Fruit fly (Drosophila melanogaster) whole organism, prepupa: ENCODE results near the gene anchor.
A peak's percentile ranks its signal among the peaks of the same experiment; 100 is the strongest.

Experiments
- Blimp-1 ChIP-seq: fragments of 200-800 bp; sonication (Bioruptor generic); optimal IDR thresholded peaks from 3 replicates; lab custom pipeline; 2017; ENCODE audit warnings: missing biosample characterization, missing genetic modification characterization, mild to moderate bottlenecking, moderate library complexity, missing genetic modification reagents
- CG10669 ChIP-seq: fragments of 200-800 bp; sonication (Bioruptor generic); optimal IDR thresholded peaks from 3 replicates; lab custom pipeline; 2018; ENCODE audit warnings: missing biosample characterization, mild to moderate bottlenecking, missing genetic modification characterization, moderate library complexity
- CG11294 ChIP-seq: fragments of 200-800 bp; sonication (Bioruptor generic); IDR thresholded peaks from 2 replicates; pipeline ENCODE4 v1.3.6; 2022; ENCODE audit warnings: missing biosample characterization, missing genetic modification characterization
- CG15336 ChIP-seq: fragments of 200-800 bp; sonication (Bioruptor generic); IDR thresholded peaks from 2 replicates; pipeline ENCODE4 v1.3.6; 2022; ENCODE audit warnings: missing biosample characterization, missing genetic modification characterization
- CG16779 ChIP-seq: fragments of 200-800 bp; sonication (Bioruptor generic); optimal IDR thresholded peaks from 3 replicates; lab custom pipeline; 2017; ENCODE audit warnings: missing biosample characterization, mild to moderate bottlenecking, missing genetic modification characterization
- CG3032 ChIP-seq: fragments of 200-800 bp; optimal IDR thresholded peaks from 2 replicates; lab custom pipeline; 2019; ENCODE audit warnings: missing biosample characterization, mild to moderate bottlenecking, missing genetic modification characterization, moderate library complexity
- CG31627 ChIP-seq: fragments of 200-800 bp; sonication (Bioruptor generic); optimal IDR thresholded peaks from 3 replicates; lab custom pipeline; 2016; ENCODE audit warnings: missing biosample characterization, missing genetic modification characterization
- CG32006 ChIP-seq: fragments of 200-800 bp; sonication (Bioruptor generic); optimal IDR thresholded peaks from 3 replicates; lab custom pipeline; 2017; ENCODE audit warnings: missing biosample characterization, mild to moderate bottlenecking, missing genetic modification characterization
- CG34406 ChIP-seq: fragments of 200-800 bp; sonication (Bioruptor generic); optimal IDR thresholded peaks from 3 replicates; lab custom pipeline; 2016; ENCODE audit warnings: missing biosample characterization, missing genetic modification characterization
- CG6163 ChIP-seq: fragments of 200-800 bp; sonication (Bioruptor generic); IDR thresholded peaks from 3 replicates; pipeline ENCODE4 v1.3.6; 2022; ENCODE audit warnings: missing biosample characterization, missing genetic modification characterization
- CG6276 ChIP-seq: fragments of 200-800 bp; sonication (Bioruptor generic); optimal IDR thresholded peaks from 2 replicates; lab custom pipeline; 2017; ENCODE audit warnings: missing biosample characterization, mild to moderate bottlenecking, missing genetic modification characterization
- CG6792 ChIP-seq: fragments of 200-800 bp; sonication (Bioruptor generic); optimal IDR thresholded peaks from 3 replicates; lab custom pipeline; 2016; ENCODE audit warnings: missing biosample characterization, missing genetic modification characterization
- CG6854 ChIP-seq: fragments of 200-800 bp; sonication (Bioruptor generic); optimal IDR thresholded peaks from 2 replicates; lab custom pipeline; 2017; ENCODE audit warnings: missing biosample characterization, mild to moderate bottlenecking, missing genetic modification characterization
- CG7368 ChIP-seq: fragments of 200-800 bp; sonication (Bioruptor generic); optimal IDR thresholded peaks from 3 replicates; lab custom pipeline; 2016; ENCODE audit warnings: missing biosample characterization, missing genetic modification characterization
- CG8119 ChIP-seq: fragments of 200-800 bp; sonication (Bioruptor generic); IDR thresholded peaks from 3 replicates; pipeline ENCODE4 v1.3.6; 2022; ENCODE audit warnings: missing biosample characterization, missing genetic modification characterization
- Eip78C ChIP-seq: fragments of 200-800 bp; sonication (Bioruptor generic); peaks from one replicate; lab custom pipeline; 2016; ENCODE audit warnings: missing biosample characterization, missing genetic modification characterization
- Eip93F ChIP-seq: fragments of 200-800 bp; sonication (Bioruptor generic); optimal IDR thresholded peaks from 2 replicates; lab custom pipeline; 2016; ENCODE audit warnings: missing biosample characterization, mild to moderate bottlenecking, missing genetic modification characterization
- Gug ChIP-seq: fragments of 200-800 bp; sonication (Bioruptor generic); IDR thresholded peaks from 2 replicates; pipeline ENCODE4 v1.3.6; 2022; ENCODE audit warnings: missing biosample characterization, missing genetic modification characterization
- Hr39 ChIP-seq: fragments of 200-800 bp; sonication (Bioruptor generic); optimal IDR thresholded peaks from 2 replicates; lab custom pipeline; 2016; ENCODE audit warnings: missing biosample characterization, missing genetic modification characterization
- Hr4 ChIP-seq: fragments of 200-800 bp; sonication (Bioruptor generic); optimal IDR thresholded peaks from 3 replicates; lab custom pipeline; 2016; ENCODE audit warnings: missing biosample characterization, missing genetic modification characterization
- Lpt ChIP-seq: fragments of 200-800 bp; sonication (Bioruptor generic); optimal IDR thresholded peaks from 3 replicates; lab custom pipeline; 2016; ENCODE audit warnings: missing biosample characterization, missing genetic modification characterization
- OdsH ChIP-seq: fragments of 200-800 bp; sonication (Bioruptor generic); optimal IDR thresholded peaks from 3 replicates; lab custom pipeline; 2016; ENCODE audit warnings: missing biosample characterization, missing genetic modification characterization
- Sox102F ChIP-seq: fragments of 200-800 bp; sonication (Bioruptor generic); optimal IDR thresholded peaks from 2 replicates; lab custom pipeline; 2016; ENCODE audit warnings: missing biosample characterization, mild to moderate bottlenecking, missing genetic modification characterization
- Sox14 ChIP-seq: fragments of 200-800 bp; sonication (Bioruptor generic); optimal IDR thresholded peaks from 3 replicates; lab custom pipeline; 2016; ENCODE audit warnings: missing biosample characterization, missing genetic modification characterization
- achi ChIP-seq: fragments of 200-800 bp; sonication (Bioruptor generic); optimal IDR thresholded peaks from 3 replicates; lab custom pipeline; 2016; ENCODE audit warnings: missing biosample characterization, missing genetic modification characterization
- acj6 ChIP-seq: fragments of 200-800 bp; sonication (Bioruptor generic); optimal IDR thresholded peaks from 3 replicates; lab custom pipeline; 2016; ENCODE audit warnings: missing biosample characterization, missing genetic modification characterization
- cyc ChIP-seq: fragments of 200-800 bp; sonication (Bioruptor generic); optimal IDR thresholded peaks from 3 replicates; lab custom pipeline; 2016; ENCODE audit warnings: missing biosample characterization, missing genetic modification characterization
- eg ChIP-seq: fragments of 200-800 bp; sonication (Bioruptor generic); IDR thresholded peaks from 3 replicates; pipeline ENCODE4 v1.3.6; 2022; ENCODE audit warnings: missing biosample characterization, missing genetic modification characterization
- fd85E ChIP-seq: fragments of 200-800 bp; sonication (Bioruptor generic); optimal IDR thresholded peaks from 3 replicates; lab custom pipeline; 2016; ENCODE audit warnings: missing biosample characterization, missing genetic modification characterization
- net ChIP-seq: fragments of 200-800 bp; sonication (Bioruptor generic); optimal IDR thresholded peaks from 3 replicates; lab custom pipeline; 2016; ENCODE audit warnings: missing biosample characterization, missing genetic modification characterization
- pdm3 ChIP-seq: fragments of 200-800 bp; sonication (Bioruptor generic); optimal IDR thresholded peaks from 3 replicates; lab custom pipeline; 2016; ENCODE audit warnings: missing biosample characterization, missing genetic modification characterization
- salr ChIP-seq, 2 experiments: fragments of 200-800 bp; sonication (Bioruptor generic); optimal IDR thresholded peaks; 3 replicates each; lab custom pipeline; 2016 to 2018; ENCODE audit warnings: missing biosample characterization in 2 of 2, missing genetic modification characterization in 2 of 2, mild to moderate bottlenecking in 1 of 2
- svp ChIP-seq: fragments of 200-800 bp; sonication (Bioruptor generic); peaks from one replicate; lab custom pipeline; 2016; ENCODE audit warnings: missing biosample characterization, missing genetic modification characterization
- vri ChIP-seq: fragments of 200-800 bp; sonication (Bioruptor generic); optimal IDR thresholded peaks from 3 replicates; lab custom pipeline; 2016; ENCODE audit warnings: missing biosample characterization, mild to moderate bottlenecking, missing genetic modification characterization

Gene anchor

dm6 chr3L:17603528-17604414 is 17.9 kb upstream of the anchor start:
- peak; percentile 18; the same call in 1 of the 2 replicates for TF ChIP-seq CG11294 (GFP tag; lab: Robert Waterston, UW)
- TF ChIP-seq pdm3 (GFP tag; lab: Kevin White, UChicago): peak; percentile 23
- peak; percentile 68 for TF ChIP-seq CG10669 (GFP tag; lab: Kevin White, UChicago)
- peak; percentile 21 for TF ChIP-seq Hr4 (GFP tag; lab: Kevin White, UChicago)
- no peak for TF ChIP-seq salr (GFP tag; optimal IDR thresholded peaks at IDR 0.05; lab: Kevin White, UChicago)
- TF ChIP-seq eg: peak; percentile 69; the same call in 2 of the 3 replicates
- TF ChIP-seq fd85E (GFP tag; lab: Kevin White, UChicago): no peak
- TF ChIP-seq CG16779 (tag; lab: Kevin White, UChicago): peak; percentile 2
- TF ChIP-seq Hr39 (GFP tag; lab: Kevin White, UChicago): no peak
- TF ChIP-seq CG31627: no peak
- TF ChIP-seq achi (GFP tag; lab: Kevin White, UChicago): peak; percentile 34
- TF ChIP-seq CG8119 (GFP tag; lab: Robert Waterston, UW): peak; percentile 50; the same call in 1 of the 3 replicates
- no peak for TF ChIP-seq CG6792
- peak; percentile 56 for TF ChIP-seq CG32006 (GFP tag; lab: Kevin White, UChicago)
- peak; percentile 32; the same call in 1 of the 2 replicates for TF ChIP-seq CG15336 (GFP tag; lab: Robert Waterston, UW)
- TF ChIP-seq acj6: peak; percentile 29
- no peak for TF ChIP-seq Sox14
- TF ChIP-seq CG6163: no peak
- TF ChIP-seq OdsH (GFP tag; lab: Kevin White, UChicago): peak; percentile 51
- TF ChIP-seq Eip78C: peak; percentile 47
- peak; percentile 13 for TF ChIP-seq CG3032
- TF ChIP-seq, all 60 proteins: peak for 14

- no peak for TF ChIP-seq cyc (GFP tag; lab: Kevin White, UChicago)
- TF ChIP-seq, all 60 proteins: peak for 0
Observed at dm6 chr3L:17604891-17605290, 16.7 kb upstream of the anchor start.

- peak; percentile 37 for TF ChIP-seq CG16779 (tag; lab: Kevin White, UChicago)
- TF ChIP-seq Sox102F (GFP tag; lab: Kevin White, UChicago): peak; percentile 19
- TF ChIP-seq Eip93F (GFP tag; lab: Kevin White, UChicago): peak; percentile 29
- peak; percentile 71 for TF ChIP-seq svp (GFP tag; lab: Kevin White, UChicago)
- peak; percentile 59; the same call in 1 of the 3 replicates for TF ChIP-seq CG8119 (GFP tag; lab: Robert Waterston, UW)
- TF ChIP-seq CG32006 (GFP tag; lab: Kevin White, UChicago): peak; percentile 11
- TF ChIP-seq net: peak; percentile 38
- TF ChIP-seq CG15336 (GFP tag; lab: Robert Waterston, UW): peak; percentile 59
- TF ChIP-seq pdm3 (GFP tag; lab: Kevin White, UChicago): no peak
- TF ChIP-seq Lpt: peak; percentile 6
- TF ChIP-seq vri: peak; percentile 66
- no peak for TF ChIP-seq CG34406 (GFP tag; lab: Kevin White, UChicago)
- no peak for TF ChIP-seq CG7368 (GFP tag; lab: Kevin White, UChicago)
- TF ChIP-seq Eip78C: peak; percentile 58
- TF ChIP-seq salr (GFP tag; optimal IDR thresholded peaks at IDR 0.05; lab: Kevin White, UChicago): no peak
- TF ChIP-seq Gug (GFP tag; lab: Robert Waterston, UW): no peak
- peak; percentile 3 for TF ChIP-seq Hr4 (GFP tag; lab: Kevin White, UChicago)
- TF ChIP-seq Blimp-1 (GFP tag; lab: Kevin White, UChicago): peak; percentile 28
- peak; percentile 64; the same call in 2 of the 3 replicates for TF ChIP-seq eg
- TF ChIP-seq CG6276: peak; percentile 52
- TF ChIP-seq CG6854 (GFP tag; lab: Kevin White, UChicago): peak; percentile 49
Observed at dm6 chr3L:17606629-17607287, 14.9 kb upstream of the anchor start.
